Worm (Caenorhabditis elegans): ENCODE measurements around the gene pinn-1.

Gene pinn-1

DNA sequence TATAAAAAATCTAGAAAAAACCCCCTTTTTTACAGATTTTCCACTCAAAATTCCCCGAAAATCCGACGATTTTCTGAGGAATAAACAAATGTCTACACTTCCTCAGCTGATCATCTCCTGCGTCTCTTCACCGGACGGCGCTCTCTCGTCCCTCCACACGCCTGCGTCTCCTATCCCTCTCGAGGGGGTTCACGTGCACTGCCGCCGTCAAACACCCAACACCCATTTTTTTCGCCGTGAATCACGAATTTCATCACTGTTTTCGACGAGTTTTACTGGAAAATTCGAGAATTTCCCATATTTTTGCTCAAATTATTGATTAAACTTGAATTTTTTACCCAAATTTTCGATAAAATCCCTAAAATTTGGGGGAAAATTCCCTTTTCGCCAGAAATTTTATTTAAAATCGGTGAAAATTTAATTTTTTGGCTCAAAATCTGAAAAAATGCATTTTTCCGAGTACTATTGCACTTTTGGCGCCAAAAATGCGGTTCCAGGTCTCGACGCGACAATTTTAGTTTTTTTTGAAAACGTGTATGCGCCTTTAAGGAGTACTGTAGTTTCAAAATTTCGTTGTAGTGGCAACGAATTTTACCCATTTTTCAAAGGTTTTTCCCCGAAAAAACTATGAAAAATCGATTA, 32.1 kb upstream of the pinn-1 start (continued):
- TF ChIP-seq nhr-25 (tag; optimal IDR thresholded peaks at IDR 0.05; ENCODE audit: borderline replicate concordance, insufficient read depth) (no peak), nhr-76 (tag; optimal IDR thresholded peaks at IDR 0.05) (no peak), ztf-7 (tag; optimal IDR thresholded peaks at IDR 0.05) (no peak), daf-19 (GFP tag; conservative IDR thresholded peaks at IDR 0.05) (no peak), ztf-11 (tag; optimal IDR thresholded peaks at IDR 0.05) (no peak), zip-2 (tag; optimal IDR thresholded peaks at IDR 0.05) (no peak), lin-39 (tag; optimal IDR thresholded peaks at IDR 0.05) (no peak), R02D3.7 (tag; optimal IDR thresholded peaks at IDR 0.05) (no peak), skn-1 (tag; optimal IDR thresholded peaks at IDR 0.05) (no peak), lin-13 (GFP tag; optimal IDR thresholded peaks at IDR 0.05) (peak; percentile 30), madf-9 (GFP tag; conservative IDR thresholded peaks at IDR 0.05) (no peak), spr-1 (tag; optimal IDR thresholded peaks at IDR 0.05) (peak; percentile 8), madf-5 (GFP tag; IDR thresholded peaks at IDR 0.05) (no peak), nhr-41 (GFP tag; IDR thresholded peaks at IDR 0.05) (no peak), fkh-10 (GFP tag; optimal IDR thresholded peaks at IDR 0.05) (peak; percentile 28), nhr-10 (tag; optimal IDR thresholded peaks at IDR 0.05) (no peak), dmd-8 (GFP tag; IDR thresholded peaks at IDR 0.05) (no peak), egl-27 (tag; optimal IDR thresholded peaks at IDR 0.05) (no peak), Y5F2A.4 (GFP tag; optimal IDR thresholded peaks at IDR 0.05) (peak; percentile 37), saeg-2 (GFP tag; IDR thresholded peaks at IDR 0.05) (no peak), nhr-6 (tag; optimal IDR thresholded peaks at IDR 0.05) (no peak), nhr-11 (tag; optimal IDR thresholded peaks at IDR 0.05) (no peak), daf-8 (GFP tag; IDR thresholded peaks at IDR 0.05) (no peak), ceh-82 (tag; optimal IDR thresholded peaks at IDR 0.05) (no peak), F49E8.2 (tag; optimal IDR thresholded peaks at IDR 0.05; ENCODE audit: borderline replicate concordance) (peak; percentile 18), zip-11 (GFP tag; IDR thresholded peaks at IDR 0.05) (no peak), F10B5.3 (tag; optimal IDR thresholded peaks at IDR 0.05) (peak; percentile 18), nhr-77 (tag; optimal IDR thresholded peaks at IDR 0.05) (no peak), gei-8 (GFP tag; optimal IDR thresholded peaks at IDR 0.05) (no peak), mes-2 (tag; optimal IDR thresholded peaks at IDR 0.05; ENCODE audit: poor library complexity, severe bottlenecking) (peak; percentile 69), F37D6.2 (tag; optimal IDR thresholded peaks at IDR 0.05) (no peak), ces-1 (GFP tag; optimal IDR thresholded peaks at IDR 0.05) (no peak), aha-1 (tag) (peak; percentile 26), aly-2 (tag; optimal IDR thresholded peaks at IDR 0.05) (no peak), mdt-29 (GFP tag; IDR thresholded peaks at IDR 0.05) (peak; percentile 83), ceh-44 (GFP tag; IDR thresholded peaks at IDR 0.05) (no peak), ceh-20 (GFP tag; IDR thresholded peaks at IDR 0.05) (no peak), ZK337.2 (GFP tag; IDR thresholded peaks at IDR 0.05) (no peak), Y48G9A.11 (GFP tag; IDR thresholded peaks at IDR 0.05) (no peak), dpl-1 (GFP tag; optimal IDR thresholded peaks at IDR 0.05) (peak; percentile 16), lin-15B (tag; optimal IDR thresholded peaks at IDR 0.05) (no peak), cey-2 (tag; optimal IDR thresholded peaks at IDR 0.05; ENCODE audit: borderline replicate concordance, insufficient read depth) (no peak), mxl-3 (GFP tag; optimal IDR thresholded peaks at IDR 0.05) (peak; percentile 54), php-3 (GFP tag; IDR thresholded peaks at IDR 0.05) (peak; percentile 53), lin-38 (GFP tag; IDR thresholded peaks at IDR 0.05) (peak; percentile 70), dmd-6 (GFP tag; IDR thresholded peaks at IDR 0.05) (peak; percentile 49), hif-1 (tag; optimal IDR thresholded peaks at IDR 0.05) (peak in 1 of 2 experiments; percentile 7), lim-7 (GFP tag; IDR thresholded peaks at IDR 0.05) (no peak), ZK546.5 (tag; optimal IDR thresholded peaks at IDR 0.05) (no peak), vab-7 (GFP tag; IDR thresholded peaks at IDR 0.05) (no peak), T26A8.4 (GFP tag; IDR thresholded peaks at IDR 0.05) (0 out of 2 replicates have a peak, but pooled peaks have one; percentile 11)

All from whole organism, L4 larva.